Fruit fly (Drosophila melanogaster) whole organism, wandering third instar larva: ENCODE measurements around the gene Mt2.

Source experiments
- CrebA ChIP-seq: fragments of 200-800 bp; sonication (Bioruptor generic); optimal IDR thresholded peaks from 2 replicates; lab custom pipeline; 2016; ENCODE audit warnings: missing biosample characterization, mild to moderate bottlenecking, missing genetic modification characterization, borderline replicate concordance
- Dfd ChIP-seq: fragments of >200 bp; optimal IDR thresholded peaks from 2 replicates; lab custom pipeline; 2017; ENCODE audit warnings: missing biosample characterization, missing genetic modification characterization
- HLH106 ChIP-seq: fragments of 200-800 bp; optimal IDR thresholded peaks from 3 replicates; lab custom pipeline; 2019; ENCODE audit warnings: missing biosample characterization, mild to moderate bottlenecking, missing genetic modification characterization, moderate library complexity
- Hr83 ChIP-seq: fragments of 200-300 bp; sonication (Bioruptor generic); optimal IDR thresholded peaks from 2 replicates; lab custom pipeline; 2016; ENCODE audit warnings: missing biosample characterization, mild to moderate bottlenecking, missing genetic modification characterization, moderate library complexity; ENCODE audit not compliant: poor library complexity, severe bottlenecking
- brk ChIP-seq: fragments of 200-800 bp; sonication (Bioruptor generic); optimal IDR thresholded peaks from 2 replicates; lab custom pipeline; 2016; ENCODE audit warnings: missing biosample characterization, mild to moderate bottlenecking, missing genetic modification characterization
- foxo ChIP-seq, 2 experiments: fragments of 200-800 bp; sonication (Bioruptor generic); optimal IDR thresholded peaks; 2 replicates in 1 of 2; 3 replicates in 1 of 2; lab custom pipeline; 2016 to 2017; ENCODE audit warnings: missing biosample characterization in 2 of 2, missing genetic modification characterization in 2 of 2
- jim ChIP-seq: fragments of 175-275, 200-325 bp; sonication (Bioruptor generic); optimal IDR thresholded peaks from 2 replicates; lab custom pipeline; 2016; ENCODE audit warnings: missing biosample characterization, mild to moderate bottlenecking, missing genetic modification characterization
- lola ChIP-seq: fragments of >200 bp; optimal IDR thresholded peaks from 2 replicates; lab custom pipeline; 2017; ENCODE audit warnings: missing biosample characterization, missing genetic modification characterization
- pan ChIP-seq: fragments of >200 bp; optimal IDR thresholded peaks from 2 replicates; lab custom pipeline; 2017
- rgr ChIP-seq: fragments of 200-800 bp; sonication (Bioruptor generic); optimal IDR thresholded peaks from 3 replicates; lab custom pipeline; 2016; ENCODE audit warnings: missing biosample characterization, mild to moderate bottlenecking, missing genetic modification characterization
- sv ChIP-seq: fragments of 200-800 bp; sonication (Bioruptor generic); optimal IDR thresholded peaks from 3 replicates; lab custom pipeline; 2016; ENCODE audit warnings: missing biosample characterization, missing genetic modification characterization
- usp ChIP-seq: fragments of >200 bp; optimal IDR thresholded peaks from 2 replicates; lab custom pipeline; 2017; ENCODE audit warnings: missing biosample characterization, missing genetic modification characterization

DNA sequence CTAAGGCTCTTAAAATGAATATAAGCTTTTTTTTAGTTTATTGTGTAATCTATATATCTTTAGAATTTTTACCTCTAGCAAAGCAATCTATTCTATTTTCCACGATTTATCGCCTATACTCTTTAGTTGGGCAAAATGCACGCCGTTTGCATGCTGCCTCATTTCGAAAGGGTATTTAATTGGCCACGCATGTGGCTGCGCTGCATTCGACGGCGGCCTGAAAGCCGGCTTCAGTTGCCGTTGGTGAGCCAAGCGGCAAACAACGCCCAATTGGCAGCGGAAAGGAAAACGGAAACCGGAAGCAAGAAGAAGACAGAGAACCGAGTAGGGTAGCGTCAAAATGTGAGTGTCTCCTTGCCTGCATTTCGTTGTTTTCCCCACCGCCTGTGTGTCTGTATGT, 20.5 kb upstream of the Mt2 start, which contains the start of gene CG14947:
- no peak for TF ChIP-seq Dfd
- no peak for TF ChIP-seq Hr83 (GFP tag; lab: Kevin White, UChicago)
- TF ChIP-seq HLH106 (tag; lab: Kevin White, UChicago) = no peak
- no peak for TF ChIP-seq rgr
- no peak for TF ChIP-seq usp (GFP tag; lab: Kevin White, UChicago)
- no peak for TF ChIP-seq foxo (GFP tag; optimal IDR thresholded peaks at IDR 0.05; lab: Kevin White, UChicago)
- no peak for TF ChIP-seq sv (GFP tag; lab: Kevin White, UChicago)
- TF ChIP-seq lola (GFP tag; lab: Kevin White, UChicago) = no peak
- TF ChIP-seq CrebA = no peak
- TF ChIP-seq brk (GFP tag; lab: Kevin White, UChicago) = no peak
- TF ChIP-seq jim (GFP tag; lab: Kevin White, UChicago) = no peak
- no peak for TF ChIP-seq pan
